Worm (Caenorhabditis elegans): Measurements from ENCODE around the gene R02F2.1.
A peak's percentile ranks its signal among the peaks of the same experiment; 100 is the strongest.

R02F2.1 gene

DNA sequence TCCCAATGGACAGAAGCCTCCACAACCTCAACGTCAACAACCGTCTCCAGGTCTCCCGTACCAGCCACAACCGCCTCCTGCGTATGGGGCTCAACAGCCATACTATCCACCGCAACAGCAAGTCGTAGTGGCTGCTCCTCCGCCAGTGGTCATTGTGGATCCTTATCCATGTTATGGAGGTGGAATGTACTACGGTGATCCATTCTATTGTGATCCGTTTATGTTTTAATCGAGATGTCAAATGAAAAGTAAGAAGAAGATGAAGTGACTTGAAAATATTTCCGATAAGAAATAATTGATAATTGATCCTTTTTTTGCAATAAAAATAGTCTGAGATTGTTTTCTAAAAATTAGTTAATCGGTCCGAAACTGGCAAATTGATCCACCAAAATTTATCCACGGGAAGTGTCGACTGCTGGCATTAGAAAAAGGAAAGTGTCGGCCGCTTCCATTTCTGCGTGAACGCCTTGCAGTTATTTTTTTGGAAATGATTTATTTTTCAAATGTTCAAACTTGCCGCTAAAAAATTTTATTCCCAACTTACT, 22.8 kb upstream of the R02F2.1 start, which contains the start of the genes R02F2.6 and R02F2.5:
TSS of gene R02F2.6 (minus strand) at position 101 of the 545 bp plus-strand sequence.
TSS of gene R02F2.5 (plus strand) at position 495 of the 545 bp plus-strand sequence.
- TF ChIP-seq lin-35 (GFP tag; optimal IDR thresholded peaks at IDR 0.05) (no peak), dpl-1 (GFP tag; optimal IDR thresholded peaks at IDR 0.05) (no peak), nhr-77 (tag; optimal IDR thresholded peaks at IDR 0.05) (no peak), mdl-1 (tag; optimal IDR thresholded peaks at IDR 0.05) (no peak), ets-5 (GFP tag; IDR thresholded peaks at IDR 0.05) (no peak), Y116A8C.19 (tag; optimal IDR thresholded peaks at IDR 0.05; ENCODE audit: borderline replicate concordance) (no peak), C34B4.2 (tag; optimal IDR thresholded peaks at IDR 0.05) (no peak), efl-1 (optimal IDR thresholded peaks at IDR 0.05) (no peak), efl-1 (GFP tag; optimal IDR thresholded peaks at IDR 0.05 in 1 of 2) (no peak), C16A3.4 (tag; optimal IDR thresholded peaks at IDR 0.05) (no peak)

DNA sequence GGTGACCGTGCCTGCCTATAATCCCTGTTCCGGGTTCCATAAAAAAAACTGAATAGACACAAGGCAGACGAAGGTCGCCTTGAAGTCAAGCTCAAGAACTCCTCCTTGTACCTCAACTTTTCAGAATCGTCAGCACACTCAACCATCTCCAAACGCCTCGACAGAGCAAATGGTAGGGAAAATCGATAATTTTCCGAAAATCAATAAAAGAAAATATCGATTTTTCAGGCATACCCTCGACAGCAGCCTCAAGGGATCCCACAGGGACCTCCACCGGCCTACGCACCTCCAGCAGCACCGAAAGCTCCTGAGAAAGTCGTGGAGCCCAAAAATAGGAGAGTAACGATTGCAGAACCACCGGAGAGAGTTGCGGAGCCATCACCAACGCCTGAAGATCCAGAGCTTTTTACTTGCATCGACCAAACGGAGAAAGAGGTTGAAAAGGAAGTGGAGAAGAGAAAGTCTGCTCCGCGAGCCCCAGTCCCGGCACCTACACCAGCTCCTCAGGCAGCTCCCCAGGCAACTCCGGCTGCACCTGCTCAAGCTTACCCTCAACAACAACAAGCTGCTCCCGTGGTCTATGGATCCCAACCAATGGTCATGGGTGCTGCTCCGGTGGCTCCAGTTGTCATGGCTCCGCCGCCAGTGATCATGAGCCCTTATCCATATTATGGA, 22.1 kb upstream of the R02F2.1 start:
- no peak for TF ChIP-seq efl-1 (optimal IDR thresholded peaks at IDR 0.05)
- TF ChIP-seq efl-1 (GFP tag; optimal IDR thresholded peaks at IDR 0.05 in 1 of 2) = peak in 1 of 2 experiments; percentile 83
- TF ChIP-seq pag-3 (tag; optimal IDR thresholded peaks at IDR 0.05; ENCODE audit: borderline replicate concordance, insufficient read depth) = no peak

DNA sequence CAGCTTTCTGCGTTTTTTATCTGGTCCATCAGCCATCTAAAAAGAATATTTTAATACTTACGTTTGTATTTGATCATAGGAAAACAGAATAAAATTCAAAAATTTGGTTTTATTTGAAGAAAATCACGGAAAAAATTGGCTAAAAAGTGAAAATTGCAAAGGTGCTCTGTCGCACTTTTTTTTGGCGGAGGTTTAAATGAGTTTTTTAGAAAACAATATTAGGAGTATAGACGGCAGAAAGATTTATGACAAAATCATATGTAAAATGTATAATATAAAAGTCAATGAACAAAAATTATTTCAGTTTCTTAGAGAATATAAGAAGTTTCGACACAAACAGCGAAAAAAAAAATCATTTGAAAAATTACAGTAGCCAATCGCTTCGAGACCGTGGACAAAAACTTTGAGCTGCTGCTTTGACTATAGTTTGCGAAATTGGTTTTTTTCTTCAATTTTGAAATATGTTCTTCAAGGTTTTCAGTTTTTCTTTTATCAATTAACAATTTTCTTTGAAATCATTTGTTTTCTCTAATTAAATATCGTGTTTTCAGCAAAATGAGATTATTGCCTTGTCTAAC, 17.9 kb upstream of the R02F2.1 start, which contains the start of the genes R02F2.7 and R02F2.4:
TSS of gene R02F2.7 (minus strand) at position 36 of the 578 bp plus-strand sequence.
TSS of gene R02F2.4 (plus strand) at position 552 of the 578 bp plus-strand sequence.
- peak in 1 of 2 experiments; percentile 60 for TF ChIP-seq lsy-2 (tag; optimal IDR thresholded peaks at IDR 0.05)
- TF ChIP-seq lin-35 (GFP tag; optimal IDR thresholded peaks at IDR 0.05) = peak; percentile 73 to 94
- TF ChIP-seq ceh-8 (GFP tag; optimal IDR thresholded peaks at IDR 0.05) = no peak
- TF ChIP-seq dpl-1 (GFP tag; optimal IDR thresholded peaks at IDR 0.05) = peak; percentile 70 to 89 (median 86)
- no peak for TF ChIP-seq unc-98 (GFP tag; IDR thresholded peaks at IDR 0.05)
- TF ChIP-seq dsc-1 (tag; optimal IDR thresholded peaks at IDR 0.05) = no peak
- peak; percentile 36 for TF ChIP-seq blmp-1 (tag; optimal IDR thresholded peaks at IDR 0.05)
- no peak for TF ChIP-seq ztf-11 (tag; optimal IDR thresholded peaks at IDR 0.05)
- no peak for TF ChIP-seq mdl-1 (tag; optimal IDR thresholded peaks at IDR 0.05)
- no peak for TF ChIP-seq elt-2 (tag; optimal IDR thresholded peaks at IDR 0.05)
- TF ChIP-seq ceh-88 (GFP tag; IDR thresholded peaks at IDR 0.05) = no peak
- no peak for TF ChIP-seq fkh-10 (GFP tag; optimal IDR thresholded peaks at IDR 0.05)
- TF ChIP-seq C04F5.9 (tag; optimal IDR thresholded peaks at IDR 0.05) = no peak
- no peak for TF ChIP-seq vab-15 (tag; optimal IDR thresholded peaks at IDR 0.05)
- TF ChIP-seq nhr-76 (tag; optimal IDR thresholded peaks at IDR 0.05) = no peak
- TF ChIP-seq C16A3.4 (tag; optimal IDR thresholded peaks at IDR 0.05) = peak; percentile 21
- TF ChIP-seq zip-4 (GFP tag; optimal IDR thresholded peaks at IDR 0.05) = no peak
- TF ChIP-seq nhr-237 (tag; optimal IDR thresholded peaks at IDR 0.05) = no peak
- no peak for TF ChIP-seq nhr-71 (tag; optimal IDR thresholded peaks at IDR 0.05)
- no peak for TF ChIP-seq hlh-4 (tag; optimal IDR thresholded peaks at IDR 0.05)
- peak in 1 of 2 experiments; percentile 83 for TF ChIP-seq efl-1 (optimal IDR thresholded peaks at IDR 0.05)
- TF ChIP-seq efl-1 (GFP tag; optimal IDR thresholded peaks at IDR 0.05 in 1 of 2) = peak; percentile 87 to 99
- no peak for TF ChIP-seq skn-1 (tag; optimal IDR thresholded peaks at IDR 0.05)
- no peak for TF ChIP-seq nhr-11 (tag; optimal IDR thresholded peaks at IDR 0.05)

DNA sequence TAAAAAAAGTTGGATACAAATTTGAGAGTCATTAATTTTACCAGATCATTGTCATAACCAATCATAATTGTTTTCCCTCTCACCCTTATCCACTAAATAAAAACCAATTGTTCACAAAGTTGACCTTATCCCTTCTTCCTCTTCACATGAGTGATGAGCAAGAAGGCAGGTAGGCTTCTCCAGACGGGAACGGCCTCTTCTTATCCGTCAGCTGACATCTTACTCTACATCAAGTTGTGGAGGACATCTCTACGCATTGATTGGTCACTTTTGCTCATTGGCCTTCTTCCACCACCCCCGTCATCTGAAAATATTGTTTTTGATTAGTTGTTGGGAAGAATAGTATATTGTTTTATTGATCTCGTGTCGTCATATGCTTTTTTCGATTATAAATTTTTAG, 15.3 kb upstream of the R02F2.1 start:
- no peak for TF ChIP-seq efl-1 (optimal IDR thresholded peaks at IDR 0.05)
- TF ChIP-seq efl-1 (GFP tag; optimal IDR thresholded peaks at IDR 0.05 in 1 of 2) = peak in 1 of 2 experiments; percentile 42
- TF ChIP-seq C04F5.9 (tag; optimal IDR thresholded peaks at IDR 0.05) = no peak
- TF ChIP-seq fkh-8 (tag; optimal IDR thresholded peaks at IDR 0.05) = no peak
- TF ChIP-seq aha-1 (tag; optimal IDR thresholded peaks at IDR 0.05) = no peak
- TF ChIP-seq unc-130 (tag; optimal IDR thresholded peaks at IDR 0.05) = no peak
- no peak for TF ChIP-seq unc-30 (tag; optimal IDR thresholded peaks at IDR 0.05)
- TF ChIP-seq rnt-1 (tag; optimal IDR thresholded peaks at IDR 0.05) = peak; percentile 26

Measured in whole organism, L1 larva.